Fruit fly (Drosophila melanogaster) Kc167 (cell line): ENCODE data around the gene Ubc4.

Experiments
- Myc ChIP-seq: fragments of >200 bp; optimal IDR thresholded peaks from 2 replicates; lab custom pipeline; 2017; ENCODE audit warnings: missing external identifiers
- Sin3A ChIP-seq: fragments of >200 bp; optimal IDR thresholded peaks from 2 replicates; lab custom pipeline; 2018; ENCODE audit warnings: missing external identifiers
- h ChIP-seq: fragments of >200 bp; optimal IDR thresholded peaks from 3 replicates; lab custom pipeline; 2018; ENCODE audit warnings: missing external identifiers
- insv ChIP-seq: fragments of >200 bp; optimal IDR thresholded peaks from 3 replicates; lab custom pipeline; 2018; ENCODE audit warnings: missing external identifiers
- psq ChIP-seq: fragments of >200 bp; optimal IDR thresholded peaks from 2 replicates; lab custom pipeline; 2017; ENCODE audit warnings: missing external identifiers
- ttk ChIP-seq: sonication (Bioruptor generic); optimal IDR thresholded peaks from 2 replicates; lab custom pipeline; 2017; ENCODE audit warnings: missing external identifiers

DNA sequence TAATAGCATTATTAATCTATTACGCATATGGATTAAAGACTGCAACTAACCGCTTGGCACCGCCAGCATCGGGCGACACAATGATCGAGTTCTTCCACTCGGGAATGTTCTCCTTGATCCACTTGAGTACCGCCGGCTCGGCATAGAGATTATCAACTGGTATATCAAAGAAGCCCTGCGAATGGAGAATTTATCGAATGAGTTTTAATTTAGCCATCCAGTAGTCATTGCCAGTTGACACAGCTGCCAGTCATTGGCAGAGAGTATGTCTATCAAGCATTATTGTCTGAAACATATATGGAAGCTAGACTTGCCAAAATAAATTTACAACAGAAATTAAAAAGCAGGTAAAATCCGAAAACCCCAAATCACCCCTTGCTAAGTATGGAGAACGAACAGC lies 13.3 kb upstream of the Ubc4 start, which contains the start of gene CG16719:
- TF ChIP-seq insv (lab: Kevin White, UChicago), result no peak
- TF ChIP-seq Sin3A (lab: Kevin White, UChicago), result no peak
- TF ChIP-seq Myc (lab: Kevin White, UChicago), result no peak
- no peak for TF ChIP-seq h (lab: Kevin White, UChicago)
- no peak for TF ChIP-seq psq
- no peak for TF ChIP-seq ttk (lab: Kevin White, UChicago)
